Worm (Caenorhabditis elegans): ENCODE data around the gene got-2.2.

DNA sequence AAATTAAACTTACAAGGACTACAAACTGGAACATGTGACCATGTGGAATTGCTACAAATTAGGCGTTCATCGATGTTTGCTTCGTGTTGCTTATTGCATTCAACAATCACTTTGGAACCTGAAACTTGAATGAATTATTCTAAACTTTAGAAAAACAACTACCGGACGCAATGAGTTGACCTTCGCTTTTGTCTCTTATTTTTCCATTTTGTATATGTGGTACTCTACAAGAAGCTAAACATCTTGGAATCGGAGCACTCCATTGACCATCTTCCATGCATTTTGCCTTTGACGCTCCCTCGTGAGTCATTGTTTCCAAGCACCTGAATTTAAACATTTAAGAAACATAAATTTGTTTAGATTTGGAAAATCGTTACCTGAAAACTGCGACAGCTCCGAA lies 48.3 kb downstream of the got-2.2 start:
- no peak for TF ChIP-seq nhr-11 (tag; optimal IDR thresholded peaks at IDR 0.05)
- TF ChIP-seq unc-62 (GFP tag; optimal IDR thresholded peaks at IDR 0.05) = no peak
- TF ChIP-seq ztf-11 (tag; optimal IDR thresholded peaks at IDR 0.05) = no peak
- no peak for TF ChIP-seq nhr-237 (tag; optimal IDR thresholded peaks at IDR 0.05)
- no peak for TF ChIP-seq ztf-4 (tag; optimal IDR thresholded peaks at IDR 0.05)
- TF ChIP-seq nfya-1 (tag; optimal IDR thresholded peaks at IDR 0.05; ENCODE audit: insufficient read depth) = no peak
- no peak for TF ChIP-seq aly-2 (tag; optimal IDR thresholded peaks at IDR 0.05)
- TF ChIP-seq nhr-25 (tag; optimal IDR thresholded peaks at IDR 0.05) = no peak
- no peak for TF ChIP-seq elt-3 (tag; optimal IDR thresholded peaks at IDR 0.05)
- no peak for TF ChIP-seq mdl-1 (tag; optimal IDR thresholded peaks at IDR 0.05)
- no peak for TF ChIP-seq nhr-12 (tag; optimal IDR thresholded peaks at IDR 0.05)
- no peak for TF ChIP-seq unc-39 (tag; optimal IDR thresholded peaks at IDR 0.05)

Data from whole organism, L3 larva.